Fruit fly (Drosophila melanogaster): Measurements from ENCODE around the gene CG14893.

DNA sequence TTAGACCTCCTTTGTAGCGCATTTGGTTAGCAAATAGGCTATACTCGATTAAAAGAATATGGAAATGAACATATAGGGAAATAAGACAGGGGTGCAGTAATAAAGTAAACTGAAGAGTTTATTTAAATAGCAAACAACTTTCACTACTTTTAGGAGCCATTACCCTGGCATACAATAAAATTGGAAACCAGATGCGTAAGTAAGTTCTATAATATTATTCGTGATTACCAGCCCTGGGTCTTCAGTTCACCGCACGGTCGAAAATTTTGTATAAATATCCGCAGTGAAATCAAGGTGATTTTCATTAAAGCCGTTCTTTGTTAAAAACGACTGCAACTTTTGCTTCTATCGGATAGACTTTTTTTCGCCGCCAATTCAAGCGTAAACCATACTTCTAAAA lies 5.6 kb upstream of the CG14893 start, which contains the start of gene CG17562:
- TF ChIP-seq CG8478 (optimal IDR thresholded peaks at IDR 0.05) (no peak), CTCF (optimal IDR thresholded peaks at IDR 0.05) (no peak)
